Fruit fly (Drosophila melanogaster) whole organism, embryonic: ENCODE results near the gene CG2247.

Source experiments
- Antp ChIP-seq: fragments of 200-800 bp; sonication (Bioruptor generic); optimal IDR thresholded peaks from 3 replicates; lab custom pipeline; 2016; ENCODE audit warnings: missing biosample characterization, missing genetic modification characterization
- Atf6 ChIP-seq: fragments of 200-800 bp; sonication (Bioruptor generic); IDR thresholded peaks from 2 replicates; pipeline ENCODE4 v1.3.6; 2022; ENCODE audit warnings: missing biosample characterization, missing genetic modification characterization
- BtbVII ChIP-seq: fragments of 200-800 bp; sonication (Bioruptor generic); optimal IDR thresholded peaks from 3 replicates; lab custom pipeline; 2017; ENCODE audit warnings: missing biosample characterization, mild to moderate bottlenecking, missing genetic modification characterization
- CG11723 ChIP-seq: fragments of 200-800 bp; sonication (Bioruptor generic); optimal IDR thresholded peaks from 2 replicates; lab custom pipeline; 2017; ENCODE audit warnings: missing biosample characterization, mild to moderate bottlenecking, missing genetic modification characterization
- CG13624 ChIP-seq: fragments of 200-800 bp; sonication (Bioruptor generic); optimal IDR thresholded peaks from 2 replicates; lab custom pipeline; 2016; ENCODE audit warnings: missing biosample characterization, missing genetic modification characterization
- CG14710 ChIP-seq: fragments of 200-800 bp; sonication (Bioruptor generic); optimal IDR thresholded peaks from 3 replicates; lab custom pipeline; 2019; ENCODE audit warnings: missing biosample characterization, mild to moderate bottlenecking, missing genetic modification characterization, moderate library complexity
- CG14860 ChIP-seq: fragments of 200-800 bp; sonication (Bioruptor generic); IDR thresholded peaks from 3 replicates; pipeline ENCODE4 v1.3.6; 2022; ENCODE audit warnings: missing biosample characterization, missing genetic modification characterization; ENCODE audit not compliant: partially characterized antibody
- CG18764 ChIP-seq: fragments of 200-800 bp; sonication (Bioruptor generic); optimal IDR thresholded peaks from 3 replicates; lab custom pipeline; 2016; ENCODE audit warnings: missing biosample characterization, missing genetic modification characterization
- CG3838 ChIP-seq: fragments of 200-800 bp; sonication (Bioruptor generic); optimal IDR thresholded peaks from 3 replicates; lab custom pipeline; 2016; ENCODE audit warnings: missing biosample characterization, missing genetic modification characterization
- CG4854 ChIP-seq: fragments of 200-800 bp; sonication (Bioruptor generic); optimal IDR thresholded peaks from 2 replicates; lab custom pipeline; 2016; ENCODE audit warnings: missing biosample characterization, missing genetic modification characterization, inconsistent platforms
- CG6791 ChIP-seq: fragments of 200-800 bp; sonication (Bioruptor generic); IDR thresholded peaks from 3 replicates; pipeline ENCODE4 v1.3.6; 2022; ENCODE audit warnings: missing biosample characterization, missing genetic modification characterization; ENCODE audit not compliant: partially characterized antibody
- CG7372 ChIP-seq: fragments of 200-800 bp; sonication (Bioruptor generic); IDR thresholded peaks from 2 replicates; pipeline ENCODE4 v1.3.6; 2022; ENCODE audit warnings: missing biosample characterization, missing genetic modification characterization
- CG7963 ChIP-seq: fragments of 200-800 bp; sonication (Bioruptor generic); IDR thresholded peaks from 3 replicates; pipeline ENCODE4 v1.3.6; 2022; ENCODE audit warnings: missing biosample characterization, missing genetic modification characterization; ENCODE audit not compliant: partially characterized antibody
- CG8089 ChIP-seq: fragments of 200-800 bp; sonication (Bioruptor generic); optimal IDR thresholded peaks from 3 replicates; lab custom pipeline; 2016; ENCODE audit warnings: missing biosample characterization, missing genetic modification characterization
- CG8924 ChIP-seq: fragments of 200-800 bp; optimal IDR thresholded peaks from 3 replicates; lab custom pipeline; 2019; ENCODE audit warnings: missing biosample characterization, mild to moderate bottlenecking, missing genetic modification characterization, moderate library complexity
- CG9437 ChIP-seq: fragments of 200-800 bp; sonication (Bioruptor generic); optimal IDR thresholded peaks from 2 replicates; lab custom pipeline; 2018; ENCODE audit warnings: missing biosample characterization, mild to moderate bottlenecking, missing genetic modification characterization
- CG9609 ChIP-seq: fragments of 200-800 bp; sonication (Bioruptor generic); optimal IDR thresholded peaks from 3 replicates; lab custom pipeline; 2016; ENCODE audit warnings: missing biosample characterization, missing genetic modification characterization
- Deaf1 ChIP-seq: fragments of 200-800 bp; optimal IDR thresholded peaks from 3 replicates; lab custom pipeline; 2019; ENCODE audit warnings: missing biosample characterization, mild to moderate bottlenecking, missing genetic modification characterization, moderate library complexity
- Dip2 ChIP-seq: fragments of 200-800 bp; sonication (Bioruptor generic); IDR thresholded peaks from 2 replicates; pipeline ENCODE4 v1.3.6; 2022; ENCODE audit warnings: missing biosample characterization, missing genetic modification characterization
- Eip74EF ChIP-seq, 2 experiments: fragments of 200-800 bp in 1 of 2; fragments of >200 bp in 1 of 2; sonication (Bioruptor generic) in 1 of 2; optimal IDR thresholded peaks; 2 replicates each; lab custom pipeline; 2017 to 2019; ENCODE audit warnings: missing biosample characterization in 2 of 2, missing genetic modification characterization in 2 of 2, mild to moderate bottlenecking in 1 of 2, moderate library complexity in 1 of 2
- Ets65A ChIP-seq: fragments of 200-800 bp; sonication (Bioruptor generic); peaks from one replicate; lab custom pipeline; 2016; ENCODE audit warnings: missing biosample characterization, missing genetic modification characterization
- Fer1 ChIP-seq: fragments of 200-800 bp; sonication (Bioruptor generic); optimal IDR thresholded peaks from 2 replicates; lab custom pipeline; 2017; ENCODE audit warnings: missing biosample characterization, mild to moderate bottlenecking, missing genetic modification characterization
- HLH3B ChIP-seq: fragments of 200-800 bp; sonication (Bioruptor generic); IDR thresholded peaks from 2 replicates; pipeline ENCODE4 v1.3.6; 2022; ENCODE audit warnings: missing biosample characterization, missing genetic modification characterization
- HLHmδ ChIP-seq: fragments of 200-800 bp; sonication (Bioruptor generic); optimal IDR thresholded peaks from 2 replicates; lab custom pipeline; 2018; ENCODE audit warnings: missing biosample characterization, mild to moderate bottlenecking, missing genetic modification characterization, moderate library complexity
- HmgD ChIP-seq: fragments of 200-800 bp; sonication (Bioruptor generic); optimal IDR thresholded peaks from 3 replicates; lab custom pipeline; 2016; ENCODE audit warnings: missing biosample characterization, missing genetic modification characterization
- Hr3 ChIP-seq: fragments of 200-800 bp; sonication (Bioruptor generic); optimal IDR thresholded peaks from 3 replicates; lab custom pipeline; 2016; ENCODE audit warnings: missing biosample characterization, missing genetic modification characterization
- MBD-R2 ChIP-seq: fragments of 200-800 bp; sonication (Bioruptor generic); IDR thresholded peaks from 2 replicates; pipeline ENCODE4 v1.3.6; 2022; ENCODE audit warnings: missing biosample characterization, missing genetic modification characterization
- Mad ChIP-seq: fragments of 200-800 bp; sonication (Bioruptor generic); optimal IDR thresholded peaks from 2 replicates; lab custom pipeline; 2016; ENCODE audit warnings: missing biosample characterization, missing genetic modification characterization
- Mes4 ChIP-seq: fragments of 200-800 bp; sonication (Bioruptor generic); optimal IDR thresholded peaks from 2 replicates; lab custom pipeline; 2016; ENCODE audit warnings: missing biosample characterization, missing genetic modification characterization
- NFAT ChIP-seq: fragments of 200-800 bp; sonication (Bioruptor generic); IDR thresholded peaks from 2 replicates; pipeline ENCODE4 v1.3.6; 2022; ENCODE audit warnings: missing biosample characterization, missing genetic modification characterization
- Neu2 ChIP-seq: fragments of 200-800 bp; sonication (Bioruptor generic); optimal IDR thresholded peaks from 3 replicates; lab custom pipeline; 2016; ENCODE audit warnings: missing biosample characterization, missing genetic modification characterization, borderline replicate concordance
- Sin3A ChIP-seq: fragments of >200 bp; optimal IDR thresholded peaks from 2 replicates; lab custom pipeline; 2018
- ab ChIP-seq: fragments of 200-800 bp; sonication (Bioruptor generic); optimal IDR thresholded peaks from 2 replicates; lab custom pipeline; 2016; ENCODE audit warnings: missing biosample characterization, missing genetic modification characterization
- bsh ChIP-seq, 2 experiments: fragments of 200-800 bp; sonication (Bioruptor generic); optimal IDR thresholded peaks; 2 replicates each; lab custom pipeline; 2017 to 2018; ENCODE audit warnings: mild to moderate bottlenecking in 2 of 2, missing biosample characterization in 2 of 2, missing genetic modification characterization in 2 of 2, moderate library complexity in 1 of 2
- corto ChIP-seq: fragments of 200-800 bp; sonication (Bioruptor generic); optimal IDR thresholded peaks from 2 replicates; lab custom pipeline; 2016; ENCODE audit warnings: missing biosample characterization, mild to moderate bottlenecking, missing genetic modification characterization, moderate library complexity
- dm ChIP-seq: fragments of 200-800 bp; sonication (Bioruptor generic); optimal IDR thresholded peaks from 3 replicates; lab custom pipeline; 2016; ENCODE audit warnings: missing biosample characterization, missing genetic modification characterization
- grau ChIP-seq: fragments of 200-800 bp; optimal IDR thresholded peaks from 3 replicates; lab custom pipeline; 2019; ENCODE audit warnings: missing biosample characterization, mild to moderate bottlenecking, missing genetic modification characterization, moderate library complexity
- gsb ChIP-seq: fragments of 200-800 bp; sonication (Bioruptor generic); IDR thresholded peaks from 2 replicates; pipeline ENCODE4 v1.3.6; 2022; ENCODE audit warnings: missing biosample characterization, missing genetic modification characterization
- kni ChIP-seq: fragments of 200-800 bp; sonication (Bioruptor generic); optimal IDR thresholded peaks from 3 replicates; lab custom pipeline; 2017; ENCODE audit warnings: mild to moderate bottlenecking, missing biosample characterization, missing genetic modification reagents, missing genetic modification characterization
- nmo ChIP-seq: fragments of 200-800 bp; sonication (Bioruptor generic); optimal IDR thresholded peaks from 2 replicates; lab custom pipeline; 2018; ENCODE audit warnings: missing biosample characterization, mild to moderate bottlenecking, missing genetic modification characterization, moderate library complexity
- nom ChIP-seq: fragments of 200-800 bp; sonication (Bioruptor generic); optimal IDR thresholded peaks from 2 replicates; lab custom pipeline; 2017; ENCODE audit warnings: missing biosample characterization, missing genetic modification characterization, mild to moderate bottlenecking, moderate library complexity, missing genetic modification reagents
- psq ChIP-seq: fragments of 200-800 bp; sonication (Bioruptor generic); optimal IDR thresholded peaks from 2 replicates; lab custom pipeline; 2017; ENCODE audit warnings: missing biosample characterization, missing genetic modification characterization
- pzg ChIP-seq: fragments of 200-800 bp; sonication (Bioruptor generic); optimal IDR thresholded peaks from 3 replicates; lab custom pipeline; 2018; ENCODE audit warnings: missing biosample characterization, mild to moderate bottlenecking, missing genetic modification characterization, moderate library complexity
- ranshi ChIP-seq: fragments of 200-800 bp; sonication (Bioruptor generic); IDR thresholded peaks from 2 replicates; pipeline ENCODE4 v1.3.6; 2022; ENCODE audit warnings: missing biosample characterization, missing genetic modification characterization
- repo ChIP-seq: fragments of 200-800 bp; sonication (Bioruptor generic); optimal IDR thresholded peaks from 2 replicates; lab custom pipeline; 2016; ENCODE audit warnings: missing biosample characterization, missing genetic modification characterization
- tap ChIP-seq: fragments of 200-800 bp; optimal IDR thresholded peaks from 3 replicates; lab custom pipeline; 2019; ENCODE audit warnings: missing biosample characterization, mild to moderate bottlenecking, missing genetic modification characterization, moderate library complexity
- tll ChIP-seq, 2 experiments: fragments of 200-800 bp in 1 of 2; fragments of >200 bp in 1 of 2; sonication (Bioruptor generic) in 1 of 2; optimal IDR thresholded peaks; 2 replicates each; lab custom pipeline; 2017 to 2019; ENCODE audit warnings: missing biosample characterization in 2 of 2, missing genetic modification characterization in 2 of 2, mild to moderate bottlenecking in 1 of 2, moderate library complexity in 1 of 2
- unpg ChIP-seq: fragments of 200-800 bp; sonication (Bioruptor generic); optimal IDR thresholded peaks from 3 replicates; lab custom pipeline; 2018; ENCODE audit warnings: missing biosample characterization, mild to moderate bottlenecking, missing genetic modification characterization, moderate library complexity
- vnd ChIP-seq: fragments of 200-800 bp; sonication (Bioruptor generic); IDR thresholded peaks from 3 replicates; pipeline ENCODE4 v1.3.6; 2022; ENCODE audit warnings: missing biosample characterization, missing genetic modification characterization; ENCODE audit not compliant: partially characterized antibody
- yki ChIP-seq: fragments of >200 bp; optimal IDR thresholded peaks from 3 replicates; lab custom pipeline; 2018
- z ChIP-seq: fragments of 200-800 bp; sonication (Bioruptor generic); IDR thresholded peaks from 3 replicates; pipeline ENCODE4 v1.3.6; 2022; ENCODE audit warnings: missing biosample characterization, missing genetic modification characterization
- zf30C ChIP-seq: fragments of 200-800 bp; sonication (Bioruptor generic); optimal IDR thresholded peaks from 3 replicates; lab custom pipeline; 2018; ENCODE audit warnings: missing biosample characterization, mild to moderate bottlenecking, missing genetic modification characterization

The CG2247 gene

dm6 chrX:11578841-11579240 is 32.6 kb downstream of the CG2247 start:
- TF ChIP-seq Ets65A (no peak), Hr3 (GFP tag; lab: Kevin White, UChicago) (no peak), CG9609 (GFP tag; lab: Kevin White, UChicago) (no peak), Neu2 (GFP tag; lab: Kevin White, UChicago) (no peak), tll (GFP tag; optimal IDR thresholded peaks at IDR 0.05; lab: Kevin White, UChicago) (no peak), Antp (GFP tag; lab: Kevin White, UChicago) (no peak), CG6791 (GFP tag; lab: Robert Waterston, UW) (peak; percentile 69), zf30C (GFP tag; lab: Kevin White, UChicago) (no peak), CG4854 (no peak), CG14710 (tag; lab: Kevin White, UChicago) (peak; percentile 41), HLHmδ (GFP tag; lab: Kevin White, UChicago) (no peak), bsh (GFP tag; optimal IDR thresholded peaks at IDR 0.05; lab: Kevin White, UChicago) (no peak), tap (tag; lab: Kevin White, UChicago) (no peak), Eip74EF (GFP tag; optimal IDR thresholded peaks at IDR 0.05; lab: Kevin White, UChicago) (no peak), Fer1 (GFP tag; lab: Kevin White, UChicago) (peak; percentile 18), CG7963 (no peak), ranshi (no peak), corto (GFP tag; lab: Kevin White, UChicago) (no peak), HLH3B (GFP tag; lab: Robert Waterston, UW) (no peak), CG7372 (GFP tag; lab: Robert Waterston, UW) (no peak), nmo (GFP tag; lab: Kevin White, UChicago) (peak; percentile 42), HmgD (GFP tag; lab: Kevin White, UChicago) (no peak), Mes4 (GFP tag; lab: Kevin White, UChicago) (no peak), repo (no peak), grau (tag; lab: Kevin White, UChicago) (peak; percentile 5), pzg (GFP tag; lab: Kevin White, UChicago) (peak; percentile 75), Atf6 (GFP tag; lab: Robert Waterston, UW) (no peak), nom (no peak), z (GFP tag; lab: Robert Waterston, UW) (no peak), psq (GFP tag; lab: Kevin White, UChicago) (no peak), yki (lab: Kevin White, UChicago) (no peak), CG14860 (0 out of 3 replicates have a peak, but pooled peaks have one; percentile 25), dm (GFP tag; lab: Kevin White, UChicago) (no peak), Sin3A (no peak), CG13624 (GFP tag; lab: Kevin White, UChicago) (no peak), CG9437 (no peak), CG11723 (GFP tag; lab: Kevin White, UChicago) (no peak), BtbVII (GFP tag; lab: Kevin White, UChicago) (no peak), Dip2 (GFP tag; lab: Robert Waterston, UW) (no peak), MBD-R2 (peak; percentile 21; the same call in 1 of the 2 replicates), Deaf1 (tag; lab: Kevin White, UChicago) (no peak), ab (GFP tag; lab: Kevin White, UChicago) (no peak), NFAT (no peak), unpg (GFP tag; lab: Kevin White, UChicago) (no peak), Mad (GFP tag; lab: Kevin White, UChicago) (no peak), vnd (GFP tag; lab: Robert Waterston, UW) (no peak), kni (GFP tag; lab: Kevin White, UChicago) (no peak), CG18764 (GFP tag; lab: Kevin White, UChicago) (no peak), gsb (GFP tag; lab: Robert Waterston, UW) (no peak), CG8089 (GFP tag; lab: Kevin White, UChicago) (no peak), CG8924 (tag; lab: Kevin White, UChicago) (no peak), CG3838 (GFP tag; lab: Kevin White, UChicago) (no peak)
